Fruit fly (Drosophila melanogaster) Kc167 (cell line): Measurements from ENCODE around the gene Met75Cb.

ENCODE experiments used
- Myc ChIP-seq: fragments of >200 bp; optimal IDR thresholded peaks from 2 replicates; lab custom pipeline; 2017; ENCODE audit warnings: missing external identifiers
- Sin3A ChIP-seq: fragments of >200 bp; optimal IDR thresholded peaks from 2 replicates; lab custom pipeline; 2018; ENCODE audit warnings: missing external identifiers
- h ChIP-seq: fragments of >200 bp; optimal IDR thresholded peaks from 3 replicates; lab custom pipeline; 2018; ENCODE audit warnings: missing external identifiers
- insv ChIP-seq: fragments of >200 bp; optimal IDR thresholded peaks from 3 replicates; lab custom pipeline; 2018; ENCODE audit warnings: missing external identifiers
- psq ChIP-seq: fragments of >200 bp; optimal IDR thresholded peaks from 2 replicates; lab custom pipeline; 2017; ENCODE audit warnings: missing external identifiers

DNA sequence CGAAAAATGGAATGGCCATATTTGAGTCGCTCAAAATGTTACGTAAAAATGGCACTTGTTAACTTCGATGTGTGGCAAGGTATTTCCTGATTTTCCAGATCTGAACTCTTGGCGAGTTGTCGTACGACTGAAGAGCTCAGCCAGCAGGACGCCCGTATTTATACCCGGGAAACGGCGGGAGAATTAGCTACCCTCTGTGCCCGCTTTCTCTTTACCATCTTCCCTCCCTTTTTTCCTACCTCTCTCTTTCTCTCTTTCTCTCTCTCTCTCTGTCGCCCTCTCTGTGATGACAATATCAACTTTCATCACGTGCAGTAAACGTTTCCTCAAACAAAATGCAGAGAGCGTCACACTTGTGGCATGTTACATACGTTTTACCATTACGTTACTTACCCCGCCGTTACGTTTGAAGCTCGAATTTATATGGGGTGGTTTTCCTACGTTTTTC is 29.6 kb downstream of the Met75Cb start, which contains the start of gene skl:
- TF ChIP-seq insv (no peak), Sin3A (lab: Kevin White, UChicago) (no peak), psq (lab: Kevin White, UChicago) (no peak), h (no peak), Myc (lab: Kevin White, UChicago) (no peak)
